Worm (Caenorhabditis elegans): ENCODE data around the gene Y49F6B.13.

- no peak for TF ChIP-seq tra-4 (tag; optimal IDR thresholded peaks at IDR 0.05)
- no peak for TF ChIP-seq ama-1 (optimal IDR thresholded peaks at IDR 0.05)
- no peak for TF ChIP-seq hnd-1 (tag; optimal IDR thresholded peaks at IDR 0.05)
- TF ChIP-seq tbx-11 (GFP tag; IDR thresholded peaks at IDR 0.05), result no peak
- TF ChIP-seq ets-7 (tag; optimal IDR thresholded peaks at IDR 0.05), result no peak
- no peak for TF ChIP-seq B0310.2 (tag; optimal IDR thresholded peaks at IDR 0.05)
- no peak for TF ChIP-seq ceh-36 (tag; optimal IDR thresholded peaks at IDR 0.05)
- no peak for TF ChIP-seq ceh-13 (GFP tag; optimal IDR thresholded peaks at IDR 0.05)
- no peak for TF ChIP-seq sea-1 (GFP tag; conservative IDR thresholded peaks at IDR 0.05)
- no peak for TF ChIP-seq F13C5.2 (tag; optimal IDR thresholded peaks at IDR 0.05)
Observed at ce11 chrII:3452421-3452820, 19.1 kb downstream of the Y49F6B.13 start, which contains the start of gene C16C8.12.
